Worm (Caenorhabditis elegans): ENCODE measurements around the gene E02H1.6.

The E02H1.6 gene

ce11 chrII:9619402-9619862, 22.9 kb downstream of the E02H1.6 start (continued):
- TF ChIP-seq ama-1 (optimal IDR thresholded peaks at IDR 0.05) (peak; percentile 2), nhr-77 (tag; optimal IDR thresholded peaks at IDR 0.05) (peak; percentile 3), lin-1 (GFP tag; IDR thresholded peaks at IDR 0.05) (peak; percentile 56; the same call in 1 of the 2 replicates), zip-2 (tag; optimal IDR thresholded peaks at IDR 0.05) (no peak), F37D6.2 (tag; optimal IDR thresholded peaks at IDR 0.05) (no peak), skn-1 (tag; optimal IDR thresholded peaks at IDR 0.05) (no peak), D1046.2 (GFP tag; IDR thresholded peaks at IDR 0.05) (no peak), cey-2 (tag; optimal IDR thresholded peaks at IDR 0.05; ENCODE audit: borderline replicate concordance, insufficient read depth) (no peak), nhr-28 (tag; optimal IDR thresholded peaks at IDR 0.05) (peak; percentile 93), nhr-10 (tag; optimal IDR thresholded peaks at IDR 0.05) (no peak), tra-1 (GFP tag; IDR thresholded peaks at IDR 0.05) (peak; percentile 53), ceh-82 (tag; optimal IDR thresholded peaks at IDR 0.05) (no peak), Y75B8A.6 (GFP tag; IDR thresholded peaks at IDR 0.05) (no peak), lim-7 (GFP tag; IDR thresholded peaks at IDR 0.05) (no peak), ctbp-1 (GFP tag; IDR thresholded peaks at IDR 0.05) (no peak), nhr-111 (GFP tag; optimal IDR thresholded peaks at IDR 0.05) (no peak), lsy-2 (tag; optimal IDR thresholded peaks at IDR 0.05) (peak; percentile 45 to 48), spr-1 (tag; optimal IDR thresholded peaks at IDR 0.05) (peak; percentile 24), mxl-3 (GFP tag; optimal IDR thresholded peaks at IDR 0.05) (peak; percentile 94), ceh-32 (tag; optimal IDR thresholded peaks at IDR 0.05; ENCODE audit: poor library complexity) (no peak), unc-62 (GFP tag; optimal IDR thresholded peaks at IDR 0.05 in 1 of 2) (peak in 1 of 2 experiments; percentile 42), unc-62 (tag; optimal IDR thresholded peaks at IDR 0.05) (no peak), dpl-1 (GFP tag; optimal IDR thresholded peaks at IDR 0.05) (peak; percentile 37), nhr-102 (tag; optimal IDR thresholded peaks at IDR 0.05) (peak; percentile 1), snpc-1.2 (GFP tag; IDR thresholded peaks at IDR 0.05) (no peak), nhr-25 (tag; optimal IDR thresholded peaks at IDR 0.05; ENCODE audit: borderline replicate concordance, insufficient read depth) (no peak), mep-1 (tag; optimal IDR thresholded peaks at IDR 0.05) (peak; percentile 75), F44E2.7 (GFP tag; IDR thresholded peaks at IDR 0.05) (no peak), nhr-11 (tag; optimal IDR thresholded peaks at IDR 0.05) (peak; percentile 79), T26A8.4 (GFP tag; IDR thresholded peaks at IDR 0.05) (peak; percentile 33), zfp-2 (tag; optimal IDR thresholded peaks at IDR 0.05) (no peak), vab-7 (GFP tag; IDR thresholded peaks at IDR 0.05) (no peak), R02D3.7 (tag; optimal IDR thresholded peaks at IDR 0.05) (no peak), madf-5 (GFP tag; IDR thresholded peaks at IDR 0.05) (no peak), spr-3 (GFP tag; optimal IDR thresholded peaks at IDR 0.05) (no peak), lin-29 (GFP tag; IDR thresholded peaks at IDR 0.05) (no peak), sdz-12 (GFP tag; optimal IDR thresholded peaks at IDR 0.05) (no peak), daf-12 (tag; optimal IDR thresholded peaks at IDR 0.05) (no peak), daf-19 (GFP tag; conservative IDR thresholded peaks at IDR 0.05) (no peak), dmd-9 (GFP tag; IDR thresholded peaks at IDR 0.05) (no peak), T20F7.1 (GFP tag; optimal IDR thresholded peaks at IDR 0.05) (peak; percentile 43), gei-8 (GFP tag; optimal IDR thresholded peaks at IDR 0.05) (no peak), mxl-2 (GFP tag; conservative IDR thresholded peaks at IDR 0.05) (0 out of 2 replicates have a peak, but pooled peaks have one; percentile 33), unc-130 (GFP tag; optimal IDR thresholded peaks at IDR 0.05) (no peak), unc-39 (tag; optimal IDR thresholded peaks at IDR 0.05) (no peak), dve-1 (tag; optimal IDR thresholded peaks at IDR 0.05; ENCODE audit: insufficient read depth) (peak; percentile 66), attf-4 (tag; optimal IDR thresholded peaks at IDR 0.05) (no peak), nhr-237 (tag; optimal IDR thresholded peaks at IDR 0.05) (no peak), mdl-1 (tag; optimal IDR thresholded peaks at IDR 0.05) (peak in 1 of 2 experiments; percentile 74), aha-1 (tag) (peak; percentile 76), lin-39 (tag; optimal IDR thresholded peaks at IDR 0.05) (no peak), egl-27 (tag; optimal IDR thresholded peaks at IDR 0.05) (no peak)
